Fruit fly (Drosophila melanogaster) whole organism, adult: Measurements from ENCODE around the gene Sfp87B.

Source experiments
- CG11617 ChIP-seq: fragments of 200-800 bp; sonication (Bioruptor generic); optimal IDR thresholded peaks from 2 replicates; lab custom pipeline; 2017; ENCODE audit warnings: mild to moderate bottlenecking, missing biosample characterization, missing genetic modification reagents, missing genetic modification characterization
- CG12768 ChIP-seq: fragments of 200-800 bp; sonication (Bioruptor generic); optimal IDR thresholded peaks from 2 replicates; lab custom pipeline; 2017; ENCODE audit warnings: missing biosample characterization, missing genetic modification characterization, mild to moderate bottlenecking, moderate library complexity, missing genetic modification reagents
- CG14711 ChIP-seq: fragments of 200-800 bp; sonication (Bioruptor generic); optimal IDR thresholded peaks from 2 replicates; lab custom pipeline; 2018; ENCODE audit warnings: missing biosample characterization, mild to moderate bottlenecking, missing genetic modification characterization, moderate library complexity
- CG1620 ChIP-seq: fragments of 200-800 bp; sonication (Bioruptor generic); optimal IDR thresholded peaks from 2 replicates; lab custom pipeline; 2016; ENCODE audit warnings: missing biosample characterization, missing genetic modification characterization
- CG33017 ChIP-seq: fragments of 200-800 bp; sonication (Bioruptor generic); optimal IDR thresholded peaks from 2 replicates; lab custom pipeline; 2018; ENCODE audit warnings: missing biosample characterization, mild to moderate bottlenecking, missing genetic modification characterization, moderate library complexity
- CG5204 ChIP-seq: fragments of 200-800 bp; sonication (Bioruptor generic); optimal IDR thresholded peaks from 2 replicates; lab custom pipeline; 2016; ENCODE audit warnings: missing biosample characterization, missing genetic modification characterization
- CG7045 ChIP-seq: fragments of 200-800 bp; sonication (Bioruptor generic); optimal IDR thresholded peaks from 2 replicates; lab custom pipeline; 2017; ENCODE audit warnings: missing biosample characterization, mild to moderate bottlenecking, missing genetic modification characterization
- CG7101 ChIP-seq: fragments of 200-800 bp; sonication (Bioruptor generic); optimal IDR thresholded peaks from 2 replicates; lab custom pipeline; 2018; ENCODE audit warnings: missing biosample characterization, mild to moderate bottlenecking, missing genetic modification characterization, moderate library complexity
- Clk ChIP-seq: fragments of 200-800 bp; sonication (Bioruptor generic); optimal IDR thresholded peaks from 2 replicates; lab custom pipeline; 2017; ENCODE audit warnings: missing biosample characterization, missing genetic modification characterization
- Crg-1 ChIP-seq: fragments of 200-800 bp; sonication (Bioruptor generic); optimal IDR thresholded peaks from 2 replicates; lab custom pipeline; 2016; ENCODE audit warnings: missing biosample characterization, missing genetic modification characterization
- Hr96 ChIP-seq: fragments of 200-800 bp; sonication (Bioruptor generic); optimal IDR thresholded peaks from 2 replicates; lab custom pipeline; 2016; ENCODE audit warnings: missing biosample characterization, missing genetic modification characterization
- Mnt ChIP-seq: fragments of 200-800 bp; sonication (Bioruptor generic); optimal IDR thresholded peaks from 2 replicates; lab custom pipeline; 2016; ENCODE audit warnings: missing biosample characterization, mild to moderate bottlenecking, missing genetic modification characterization
- bab1 ChIP-seq: fragments of 200-800 bp; sonication (Bioruptor generic); optimal IDR thresholded peaks from 3 replicates; lab custom pipeline; 2019; ENCODE audit warnings: missing biosample characterization, mild to moderate bottlenecking, missing genetic modification characterization, moderate library complexity
- cic ChIP-seq: fragments of 200-800 bp; sonication (Bioruptor generic); optimal IDR thresholded peaks from 2 replicates; lab custom pipeline; 2017; ENCODE audit warnings: missing biosample characterization, mild to moderate bottlenecking, missing genetic modification characterization, moderate library complexity
- cnc ChIP-seq, 2 experiments: fragments of >200 bp; optimal IDR thresholded peaks; 2 replicates each; lab custom pipeline; 2017
- kay ChIP-seq: fragments of 200-800 bp; sonication (Bioruptor generic); peaks from one replicate; lab custom pipeline; 2016; ENCODE audit warnings: missing biosample characterization, missing genetic modification characterization, borderline replicate concordance
- ovo ChIP-seq: fragments of 200-800 bp; sonication (Bioruptor generic); optimal IDR thresholded peaks from 2 replicates; lab custom pipeline; 2016; ENCODE audit warnings: missing biosample characterization, missing genetic modification characterization
- pad ChIP-seq: fragments of 200-800 bp; sonication (Bioruptor generic); optimal IDR thresholded peaks from 3 replicates; lab custom pipeline; 2017; ENCODE audit warnings: missing biosample characterization, missing genetic modification characterization, mild to moderate bottlenecking, moderate library complexity, missing genetic modification reagents
- tj ChIP-seq: fragments of 200-800 bp; sonication (Bioruptor generic); optimal IDR thresholded peaks from 3 replicates; lab custom pipeline; 2017; ENCODE audit warnings: missing biosample characterization, mild to moderate bottlenecking, missing genetic modification characterization, moderate library complexity
- toe ChIP-seq: fragments of 200-800 bp; sonication (Bioruptor generic); optimal IDR thresholded peaks from 2 replicates; lab custom pipeline; 2016; ENCODE audit warnings: missing biosample characterization, missing genetic modification characterization

Sfp87B gene

dm6 chr3R:12316420-12316819, 43.5 kb downstream of the Sfp87B start:
- TF ChIP-seq kay (GFP tag; lab: Kevin White, UChicago) (no peak), CG1620 (GFP tag; lab: Kevin White, UChicago) (no peak), Clk (GFP tag; lab: Kevin White, UChicago) (no peak), cnc (optimal IDR thresholded peaks at IDR 0.05; lab: Kevin White, UChicago) (no peak), CG33017 (no peak), CG11617 (no peak), pad (GFP tag; lab: Kevin White, UChicago) (no peak), CG14711 (tag; lab: Kevin White, UChicago) (no peak), CG7101 (tag; lab: Kevin White, UChicago) (no peak), bab1 (GFP tag; lab: Kevin White, UChicago) (no peak), CG7045 (GFP tag; lab: Kevin White, UChicago) (no peak), Mnt (GFP tag; lab: Kevin White, UChicago) (no peak), ovo (GFP tag; lab: Kevin White, UChicago) (no peak), CG5204 (GFP tag; lab: Kevin White, UChicago) (no peak), tj (GFP tag; lab: Kevin White, UChicago) (no peak)

dm6 chr3R:12317325-12317724, 44.4 kb downstream of the Sfp87B start:
- TF ChIP-seq cnc (optimal IDR thresholded peaks at IDR 0.05; lab: Kevin White, UChicago) (no peak), CG7045 (GFP tag; lab: Kevin White, UChicago) (no peak), Clk (GFP tag; lab: Kevin White, UChicago) (no peak), kay (GFP tag; lab: Kevin White, UChicago) (no peak), ovo (GFP tag; lab: Kevin White, UChicago) (no peak), cic (GFP tag; lab: Kevin White, UChicago) (no peak), tj (GFP tag; lab: Kevin White, UChicago) (no peak), CG12768 (no peak), CG11617 (no peak), Mnt (GFP tag; lab: Kevin White, UChicago) (no peak), Hr96 (GFP tag; lab: Kevin White, UChicago) (no peak), CG7101 (tag; lab: Kevin White, UChicago) (no peak), toe (GFP tag; lab: Kevin White, UChicago) (no peak), Crg-1 (GFP tag; lab: Kevin White, UChicago) (no peak), CG5204 (GFP tag; lab: Kevin White, UChicago) (no peak)
